Worm (Caenorhabditis elegans) whole organism, L4 larva: ENCODE measurements around the gene C29G2.6.
A peak's percentile ranks its signal among the peaks of the same experiment; 100 is the strongest.
"Not testable (repeated sequence)": the region's sequence is repeated elsewhere in the genome, so short reads cannot be mapped to it uniquely, and the experiment has no call there.

Source experiments
- D1046.2 ChIP-seq: fragments of 200-800 bp; sonication (Bioruptor generic); IDR thresholded peaks from 2 replicates; pipeline ENCODE4 v1.3.6; 2022; ENCODE audit warnings: missing genetic modification characterization, missing compliant biosample characterization
- F10B5.3 ChIP-seq: sonication (generic microtip); optimal IDR thresholded peaks from 2 replicates; lab custom pipeline; 2016; ENCODE audit warnings: mild to moderate bottlenecking, missing genetic modification characterization, missing compliant biosample characterization
- F26F4.8 ChIP-seq: fragments of 200-800 bp; sonication (Bioruptor generic); conservative IDR thresholded peaks from 2 replicates; pipeline ENCODE4 v1.3.6; 2022; ENCODE audit warnings: missing genetic modification characterization, missing compliant biosample characterization
- F44E2.7 ChIP-seq: fragments of 200-800 bp; sonication (Bioruptor generic); IDR thresholded peaks from 2 replicates; pipeline ENCODE4 v2.1.2; 2022; ENCODE audit warnings: missing genetic modification characterization, missing compliant biosample characterization
- R02D3.7 ChIP-seq: fragments of 150-350 bp; sonication (generic microtip); optimal IDR thresholded peaks from 3 replicates; lab custom pipeline; 2014; ENCODE audit warnings: missing biosample characterization, missing genetic modification characterization
- Y48G9A.11 ChIP-seq: fragments of 200-800 bp; sonication (Bioruptor generic); IDR thresholded peaks from 2 replicates; pipeline ENCODE4 v1.3.6; 2022; ENCODE audit warnings: missing genetic modification reagents, missing genetic modification characterization, missing compliant biosample characterization
- Y75B8A.6 ChIP-seq: fragments of 200-800 bp; sonication (Bioruptor generic); IDR thresholded peaks from 2 replicates; pipeline ENCODE4 v1.3.6; 2022; ENCODE audit warnings: missing genetic modification reagents, missing genetic modification characterization, missing compliant biosample characterization
- ZK546.5 ChIP-seq, 2 experiments: sonication (generic microtip); optimal IDR thresholded peaks; 2 replicates each; lab custom pipeline; 2017; ENCODE audit warnings: missing biosample characterization in 2 of 2, missing genetic modification characterization in 2 of 2
- aha-1 ChIP-seq: fragments of 150-350 bp; peaks from one replicate; lab custom pipeline; 2014; ENCODE audit warnings: missing biosample characterization, missing genetic modification characterization
- ama-1 ChIP-seq: fragments of 150-350 bp; optimal IDR thresholded peaks from 2 replicates; lab custom pipeline; 2014; ENCODE audit warnings: inconsistent platforms, mixed read lengths
- ceh-28 ChIP-seq: fragments of 150-350 bp; optimal IDR thresholded peaks from 2 replicates; lab custom pipeline; 2014; ENCODE audit warnings: missing biosample characterization, missing genetic modification reagents, missing genetic modification characterization
- ceh-82 ChIP-seq: sonication (generic microtip); optimal IDR thresholded peaks from 2 replicates; lab custom pipeline; 2017; ENCODE audit warnings: missing biosample characterization, missing genetic modification characterization
- daf-8 ChIP-seq: fragments of 200-800 bp; sonication (Bioruptor generic); IDR thresholded peaks from 2 replicates; pipeline ENCODE4 v1.3.6; 2022; ENCODE audit warnings: missing genetic modification characterization, missing compliant biosample characterization
- dmd-8 ChIP-seq: fragments of 200-800 bp; sonication (Bioruptor generic); IDR thresholded peaks from 2 replicates; pipeline ENCODE4 v1.3.6; 2022; ENCODE audit warnings: missing genetic modification characterization, missing compliant biosample characterization
- dpl-1 ChIP-seq: fragments of 150-350 bp; optimal IDR thresholded peaks from 2 replicates; lab custom pipeline; 2014; ENCODE audit warnings: missing biosample characterization, missing genetic modification reagents, missing genetic modification characterization
- duxl-1 ChIP-seq: sonication (generic microtip); optimal IDR thresholded peaks from 2 replicates; lab custom pipeline; 2016; ENCODE audit warnings: mild to moderate bottlenecking, missing genetic modification characterization, moderate library complexity, missing compliant biosample characterization; ENCODE audit not compliant: poor library complexity
- dve-1 ChIP-seq: sonication (generic microtip); optimal IDR thresholded peaks from 2 replicates; lab custom pipeline; 2017; ENCODE audit warnings: antibody characterized with exemption, mild to moderate bottlenecking, missing genetic modification characterization, missing compliant biosample characterization; ENCODE audit not compliant: insufficient read depth
- fos-1 ChIP-seq: fragments of 150-350 bp; optimal IDR thresholded peaks from 2 replicates; lab custom pipeline; 2014; ENCODE audit warnings: missing biosample characterization, missing genetic modification characterization
- gei-8 ChIP-seq: fragments of 200-800 bp; sonication (Bioruptor generic); optimal IDR thresholded peaks from 2 replicates; lab custom pipeline; 2018; ENCODE audit warnings: mild to moderate bottlenecking, missing genetic modification characterization, missing compliant biosample characterization
- hlh-11 ChIP-seq: fragments of 200-800 bp; sonication (Bioruptor generic); optimal IDR thresholded peaks from 2 replicates; lab custom pipeline; 2018; ENCODE audit warnings: mild to moderate bottlenecking, missing genetic modification characterization, missing compliant biosample characterization
- hlh-30 ChIP-seq: sonication (generic microtip); optimal IDR thresholded peaks from 2 replicates; lab custom pipeline; 2017; ENCODE audit warnings: antibody characterized with exemption, mild to moderate bottlenecking, missing genetic modification characterization, missing compliant biosample characterization; ENCODE audit not compliant: insufficient read depth
- hmg-1.1 ChIP-seq: fragments of 200-800 bp; sonication (Bioruptor generic); IDR thresholded peaks from 2 replicates; pipeline ENCODE4 v1.3.6; 2022; ENCODE audit warnings: missing genetic modification reagents, missing genetic modification characterization, missing compliant biosample characterization
- lim-7 ChIP-seq: fragments of 200-800 bp; sonication (Bioruptor generic); IDR thresholded peaks from 2 replicates; pipeline ENCODE4 v1.3.6; 2022; ENCODE audit warnings: missing genetic modification characterization, missing compliant biosample characterization
- lin-13 ChIP-seq: fragments of 150-350 bp; optimal IDR thresholded peaks from 2 replicates; lab custom pipeline; 2014; ENCODE audit warnings: missing biosample characterization, missing genetic modification reagents, missing genetic modification characterization
- lir-3 ChIP-seq: sonication (generic microtip); optimal IDR thresholded peaks from 2 replicates; lab custom pipeline; 2016; ENCODE audit warnings: mild to moderate bottlenecking, missing genetic modification characterization, missing compliant biosample characterization
- madf-5 ChIP-seq, 2 experiments: fragments of 200-800 bp; sonication (Bioruptor generic); IDR thresholded peaks; 2 replicates each; pipeline ENCODE4 v1.3.6; 2022; ENCODE audit warnings: missing compliant biosample characterization in 2 of 2, missing genetic modification characterization in 2 of 2
- mep-1 ChIP-seq: fragments of 150-350 bp; sonication (generic microtip); optimal IDR thresholded peaks from 3 replicates; lab custom pipeline; 2014; ENCODE audit warnings: missing biosample characterization, missing genetic modification characterization
- mes-2 ChIP-seq: sonication (generic microtip); optimal IDR thresholded peaks from 2 replicates; lab custom pipeline; 2016; ENCODE audit warnings: missing genotype, mild to moderate bottlenecking, missing genetic modification characterization, missing compliant biosample characterization; ENCODE audit not compliant: poor library complexity, severe bottlenecking
- nhr-28 ChIP-seq: fragments of 150-350 bp; optimal IDR thresholded peaks from 2 replicates; lab custom pipeline; 2014; ENCODE audit warnings: missing biosample characterization, missing genetic modification characterization
- nhr-48 ChIP-seq: sonication (generic microtip); optimal IDR thresholded peaks from 2 replicates; lab custom pipeline; 2016; ENCODE audit warnings: mild to moderate bottlenecking, missing genetic modification characterization, missing compliant biosample characterization
- nhr-6 ChIP-seq: fragments of 150-350 bp; optimal IDR thresholded peaks from 2 replicates; lab custom pipeline; 2014; ENCODE audit warnings: missing biosample characterization, missing genetic modification characterization
- nhr-77 ChIP-seq: fragments of 150-350 bp; optimal IDR thresholded peaks from 2 replicates; lab custom pipeline; 2014; ENCODE audit warnings: missing biosample characterization, missing genetic modification characterization
- php-3 ChIP-seq: fragments of 200-800 bp; sonication (Bioruptor generic); IDR thresholded peaks from 2 replicates; pipeline ENCODE4 v1.3.6; 2022; ENCODE audit warnings: missing genetic modification reagents, missing genetic modification characterization, missing compliant biosample characterization
- saeg-2 ChIP-seq: fragments of 200-800 bp; sonication (Bioruptor generic); IDR thresholded peaks from 2 replicates; pipeline ENCODE4 v1.3.6; 2022; ENCODE audit warnings: missing genetic modification reagents, missing genetic modification characterization, missing compliant biosample characterization
- set-16 ChIP-seq: fragments of 200-800 bp; sonication (Bioruptor generic); IDR thresholded peaks from 2 replicates; pipeline ENCODE4 v1.3.6; 2022; ENCODE audit warnings: missing genetic modification reagents, missing genetic modification characterization, missing compliant biosample characterization
- snpc-1.2 ChIP-seq: fragments of 200-800 bp; sonication (Bioruptor generic); IDR thresholded peaks from 2 replicates; pipeline ENCODE4 v1.3.6; 2022; ENCODE audit warnings: missing genetic modification reagents, missing genetic modification characterization, missing compliant biosample characterization
- spr-1 ChIP-seq: sonication (generic microtip); optimal IDR thresholded peaks from 2 replicates; lab custom pipeline; 2016; ENCODE audit warnings: mild to moderate bottlenecking, missing genetic modification characterization, missing compliant biosample characterization
- unc-62 ChIP-seq, 3 experiments: fragments of 150-350 bp in 1 of 3; sonication (generic microtip); optimal IDR thresholded peaks in 2 of 3; peaks in 1 of 3; 1 replicate in 1 of 3; 2 replicates in 2 of 3; lab custom pipeline; 2014 to 2017; ENCODE audit warnings: missing biosample characterization in 3 of 3, missing genetic modification characterization in 3 of 3, missing genetic modification reagents in 3 of 3, missing genotype in 1 of 3
- zfp-3 ChIP-seq: fragments of 200-800 bp; sonication (Bioruptor generic); conservative IDR thresholded peaks from 2 replicates; pipeline ENCODE4 v1.3.6; 2022; ENCODE audit warnings: missing genetic modification reagents, missing genetic modification characterization, missing compliant biosample characterization
- zip-2 ChIP-seq: fragments of 150-350 bp; optimal IDR thresholded peaks from 2 replicates; lab custom pipeline; 2014; ENCODE audit warnings: missing biosample characterization, missing genetic modification characterization
- ztf-7 ChIP-seq: fragments of 150-350 bp; optimal IDR thresholded peaks from 2 replicates; lab custom pipeline; 2014; ENCODE audit warnings: missing biosample characterization, missing genetic modification characterization

Gene C29G2.6

ce11 chrV:2625360-2625759, 39.7 kb upstream of the C29G2.6 start, which contains the start of gene sknr-1:
Gene sknr-1, minus strand, starts transcription at chrV:2625460.
- not testable (repeated sequence) for TF ChIP-seq set-16 (GFP tag; lab: Robert Waterston, UW); snpc-1.2; ztf-7 (tag; lab: Kevin White, UChicago)

ce11 chrV:2623765-2624164, 38.1 kb upstream of the C29G2.6 start:
- no peak for TF ChIP-seq zip-2 (tag; lab: Kevin White, UChicago)
- TF ChIP-seq Y48G9A.11 (GFP tag; lab: Robert Waterston, UW) = no peak
- peak; percentile 67 for TF ChIP-seq aha-1 (tag; lab: Kevin White, UChicago)
- TF ChIP-seq Y75B8A.6 (GFP tag; lab: Robert Waterston, UW) = no peak
- TF ChIP-seq R02D3.7 = no peak
- TF ChIP-seq set-16 (GFP tag; lab: Robert Waterston, UW) = peak; percentile 78
- no peak for TF ChIP-seq ceh-82
- TF ChIP-seq dmd-8 (GFP tag; lab: Robert Waterston, UW) = no peak
- TF ChIP-seq unc-62 (GFP tag; optimal IDR thresholded peaks at IDR 0.05 in 1 of 2; lab: Kevin White, UChicago) = peak in 1 of 2 experiments; percentile 58
- TF ChIP-seq unc-62 (tag; optimal IDR thresholded peaks at IDR 0.05; lab: Kevin White, UChicago) = no peak
- no peak for TF ChIP-seq F44E2.7 (GFP tag; lab: Robert Waterston, UW)
- TF ChIP-seq lir-3 (tag; lab: Kevin White, UChicago) = no peak

DNA sequence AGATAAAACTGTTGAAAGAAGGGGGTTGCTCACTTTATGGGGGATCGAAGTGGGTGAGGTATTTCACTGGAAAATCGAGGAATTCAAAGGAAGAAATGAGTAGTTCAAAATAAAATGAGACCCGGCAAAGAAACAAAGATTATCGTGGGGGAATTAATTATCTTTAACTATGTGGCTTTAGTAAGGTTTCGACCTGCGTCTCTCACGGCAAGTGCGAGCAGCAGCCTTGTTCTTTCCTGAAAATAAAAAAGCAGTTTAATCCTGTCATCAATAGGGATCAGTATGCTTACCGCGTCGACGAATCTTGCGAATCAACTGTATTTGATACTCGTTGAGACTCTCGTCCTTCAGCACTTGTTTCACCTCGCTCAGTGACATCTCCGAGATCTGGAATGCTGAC, 36.2 kb upstream of the C29G2.6 start, which contains the start of gene srh-271:
Gene srh-271 (minus strand): TSS at position 101 of the 400 bp plus-strand sequence.
- no peak for TF ChIP-seq php-3
- no peak for TF ChIP-seq mep-1
- TF ChIP-seq ceh-28 (tag; lab: Kevin White, UChicago) = no peak
- TF ChIP-seq hmg-1.1 (GFP tag; lab: Robert Waterston, UW) = no peak
- TF ChIP-seq set-16 (GFP tag; lab: Robert Waterston, UW) = no peak
- TF ChIP-seq spr-1 (tag; lab: Kevin White, UChicago) = no peak
- TF ChIP-seq F44E2.7 (GFP tag; lab: Robert Waterston, UW) = no peak
- no peak for TF ChIP-seq dmd-8 (GFP tag; lab: Robert Waterston, UW)
- TF ChIP-seq mes-2 (tag; lab: Kevin White, UChicago) = no peak

- TF ChIP-seq aha-1 (tag; lab: Kevin White, UChicago) (peak; percentile 30), nhr-28 (tag; lab: Kevin White, UChicago) (peak; percentile 95), zip-2 (tag; lab: Kevin White, UChicago) (no peak)
- TF ChIP-seq, all 104 proteins: peak for 2
These were observed 31.8 kb upstream of the C29G2.6 start for ce11 chrV:2617499-2617898.

- no peak for TF ChIP-seq D1046.2
- no peak for TF ChIP-seq F26F4.8 (GFP tag; lab: Robert Waterston, UW)
- TF ChIP-seq duxl-1 (tag; lab: Kevin White, UChicago) = no peak
- TF ChIP-seq ztf-7 (tag; lab: Kevin White, UChicago) = no peak
- no peak for TF ChIP-seq R02D3.7
- no peak for TF ChIP-seq madf-5 (GFP tag; IDR thresholded peaks at IDR 0.05; lab: Robert Waterston, UW)
- peak; percentile 43 for TF ChIP-seq dpl-1 (GFP tag; lab: Kevin White, UChicago)
- no peak for TF ChIP-seq saeg-2 (GFP tag; lab: Robert Waterston, UW)
- TF ChIP-seq lin-13 (GFP tag; lab: Kevin White, UChicago) = no peak
- no peak for TF ChIP-seq zfp-3
- TF ChIP-seq hlh-30 (tag; lab: Kevin White, UChicago) = peak; percentile 83
- no peak for TF ChIP-seq lim-7 (GFP tag; lab: Robert Waterston, UW)
- TF ChIP-seq fos-1 (tag; lab: Kevin White, UChicago) = no peak
- TF ChIP-seq ama-1 (lab: Kevin White, UChicago) = no peak
- no peak for TF ChIP-seq F10B5.3
- TF ChIP-seq hlh-11 (tag; lab: Kevin White, UChicago) = peak; percentile 90
- TF ChIP-seq nhr-28 (tag; lab: Kevin White, UChicago) = peak; percentile 99
- TF ChIP-seq nhr-6 (tag; lab: Kevin White, UChicago) = peak; percentile 48
- peak; percentile 84 for TF ChIP-seq dve-1 (tag; lab: Kevin White, UChicago)
- TF ChIP-seq daf-8 (GFP tag; lab: Robert Waterston, UW) = no peak
- peak; percentile 61 for TF ChIP-seq nhr-48
- peak; percentile 53 for TF ChIP-seq nhr-77
- TF ChIP-seq mep-1 = peak; percentile 71
- TF ChIP-seq ZK546.5 (tag; optimal IDR thresholded peaks at IDR 0.05; lab: Kevin White, UChicago) = no peak
- TF ChIP-seq gei-8 (GFP tag; lab: Kevin White, UChicago) = no peak
- TF ChIP-seq aha-1 (tag; lab: Kevin White, UChicago) = peak; percentile 90
These were observed 29.4 kb upstream of the C29G2.6 start, which contains the start of gene F53E10.1 for ce11 chrV:2614986-2615687. Gene F53E10.1, plus strand, starts transcription at chrV:2615310.
